Worm (Caenorhabditis elegans): ENCODE data around the gene cdr-3.
A peak's percentile ranks its signal among the peaks of the same experiment; 100 is the strongest.

Gene cdr-3

DNA sequence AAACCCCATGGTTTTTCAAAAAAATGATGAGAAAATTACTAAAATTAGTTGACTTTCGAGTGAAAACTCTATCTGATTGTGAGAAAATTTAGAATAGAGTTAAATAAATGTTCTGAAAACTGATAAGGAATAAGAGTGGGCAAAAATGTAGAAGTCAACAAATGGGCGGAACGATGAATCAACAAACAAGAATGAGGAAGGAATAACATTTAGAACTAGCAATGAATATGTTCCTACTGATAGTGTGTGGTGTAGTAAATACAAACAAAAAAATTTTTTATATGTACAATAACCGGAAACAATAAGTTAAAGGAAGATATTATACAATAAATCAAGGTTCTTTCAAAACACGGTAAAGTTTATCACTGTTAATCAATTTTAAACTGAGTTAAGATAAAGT lies 26.6 kb upstream of the cdr-3 start, which contains the start of gene pals-39:
Gene pals-39 (minus strand): TSS at position 101 of the 400 bp plus-strand sequence.
- TF ChIP-seq fos-1 (tag; optimal IDR thresholded peaks at IDR 0.05), result no peak
- peak; percentile 39 for TF ChIP-seq pha-4 (tag; optimal IDR thresholded peaks at IDR 0.05)
- TF ChIP-seq pqm-1 (tag; optimal IDR thresholded peaks at IDR 0.05), result peak; percentile 30

ce11 chrV:12441420-12441819 lies 24.2 kb upstream of the cdr-3 start, which contains the start of gene pals-37:
pals-37 (minus strand) TSS chrV:12441520.
- TF ChIP-seq mdl-1 (tag; optimal IDR thresholded peaks at IDR 0.05) (no peak), ceh-82 (tag; optimal IDR thresholded peaks at IDR 0.05) (no peak), elt-2 (tag; optimal IDR thresholded peaks at IDR 0.05) (no peak), nhr-25 (tag; optimal IDR thresholded peaks at IDR 0.05) (no peak), jun-1 (tag; optimal IDR thresholded peaks at IDR 0.05) (no peak), mml-1 (tag; optimal IDR thresholded peaks at IDR 0.05) (no peak), R02D3.7 (tag; optimal IDR thresholded peaks at IDR 0.05) (no peak), nhr-11 (tag; optimal IDR thresholded peaks at IDR 0.05) (no peak), tbx-2 (tag; optimal IDR thresholded peaks at IDR 0.05) (no peak), ceh-16 (tag; optimal IDR thresholded peaks at IDR 0.05) (no peak), ceh-9 (tag; optimal IDR thresholded peaks at IDR 0.05) (no peak), aly-2 (tag; optimal IDR thresholded peaks at IDR 0.05) (no peak), lin-15B (tag; optimal IDR thresholded peaks at IDR 0.05) (no peak), fos-1 (tag; optimal IDR thresholded peaks at IDR 0.05) (no peak), eor-1 (tag; optimal IDR thresholded peaks at IDR 0.05) (no peak), lin-39 (tag; optimal IDR thresholded peaks at IDR 0.05) (no peak), nhr-237 (tag; optimal IDR thresholded peaks at IDR 0.05) (no peak), pha-4 (tag; optimal IDR thresholded peaks at IDR 0.05) (no peak), lsy-12 (tag; optimal IDR thresholded peaks at IDR 0.05) (no peak), unc-62 (GFP tag; optimal IDR thresholded peaks at IDR 0.05) (no peak)

ce11 chrV:12433717-12434116 lies 16.5 kb upstream of the cdr-3 start, which contains the start of gene srh-25:
srh-25 (minus strand) TSS chrV:12433817.
- no peak for TF ChIP-seq fos-1 (tag; optimal IDR thresholded peaks at IDR 0.05)

ce11 chrV:12433105-12433504 lies 15.9 kb upstream of the cdr-3 start:
- TF ChIP-seq elt-3 (tag; optimal IDR thresholded peaks at IDR 0.05) (no peak), nhr-237 (tag; optimal IDR thresholded peaks at IDR 0.05) (no peak), snpc-4 (tag; optimal IDR thresholded peaks at IDR 0.05) (no peak), ceh-82 (tag; optimal IDR thresholded peaks at IDR 0.05) (no peak), ceh-9 (tag; optimal IDR thresholded peaks at IDR 0.05) (no peak), ztf-4 (tag; optimal IDR thresholded peaks at IDR 0.05) (no peak), sea-2 (GFP tag; optimal IDR thresholded peaks at IDR 0.05) (no peak), nhr-43 (tag; optimal IDR thresholded peaks at IDR 0.05; ENCODE audit: poor library complexity, severe bottlenecking) (no peak), fkh-10 (GFP tag; optimal IDR thresholded peaks at IDR 0.05) (no peak)

DNA sequence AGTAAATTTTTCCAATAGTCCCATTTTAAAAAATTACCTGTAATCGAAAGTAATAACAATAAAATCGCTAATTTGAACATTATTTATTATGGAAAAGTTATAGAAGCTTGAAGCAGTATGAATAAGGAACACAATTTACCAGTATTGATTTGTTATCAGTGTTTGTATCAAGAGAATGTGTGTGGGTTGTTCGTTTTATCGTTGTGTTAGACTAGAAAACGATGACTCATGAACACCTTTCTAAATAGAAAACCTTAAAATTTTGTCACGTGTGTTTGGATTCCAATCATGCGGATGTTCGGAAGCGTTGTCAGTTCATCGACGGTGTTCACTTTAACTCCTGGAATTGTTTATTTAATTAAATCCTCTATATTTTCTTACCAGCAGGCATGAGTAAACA lies 14.9 kb upstream of the cdr-3 start, which contains the start of gene C54D10.13:
Gene C54D10.13 (minus strand): TSS at position 179 of the 400 bp plus-strand sequence.
- TF ChIP-seq nhr-12 (tag; optimal IDR thresholded peaks at IDR 0.05) (no peak), fkh-2 (tag; optimal IDR thresholded peaks at IDR 0.05) (no peak), lin-39 (tag; optimal IDR thresholded peaks at IDR 0.05) (no peak), elt-2 (tag; optimal IDR thresholded peaks at IDR 0.05) (peak; percentile 48), lin-15B (tag; optimal IDR thresholded peaks at IDR 0.05) (no peak), pqm-1 (tag; optimal IDR thresholded peaks at IDR 0.05) (peak; percentile 62), nhr-11 (tag; optimal IDR thresholded peaks at IDR 0.05) (no peak), fkh-10 (GFP tag; optimal IDR thresholded peaks at IDR 0.05) (no peak)

DNA sequence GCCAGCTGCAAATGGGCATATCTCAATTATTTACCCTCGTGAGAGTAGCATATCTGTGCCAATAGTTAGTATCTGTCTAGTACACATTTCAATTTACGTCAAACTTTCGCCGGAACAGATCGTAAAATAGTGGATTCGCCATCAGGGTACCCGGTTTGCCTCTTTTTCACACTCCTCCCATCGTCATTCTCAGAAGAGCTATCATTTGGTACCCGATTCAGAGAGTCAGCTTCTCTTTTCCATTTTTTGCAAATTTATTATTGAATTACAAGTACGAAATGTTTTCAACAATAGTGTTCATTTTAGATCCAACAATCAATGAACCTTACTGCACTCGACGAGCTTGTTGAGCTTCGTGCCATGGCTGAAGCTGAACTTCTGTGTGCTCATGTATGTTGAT lies 11.9 kb upstream of the cdr-3 start, which contains the start of gene C54D10.5:
Gene C54D10.5 (plus strand): TSS at position 301 of the 400 bp plus-strand sequence.
- TF ChIP-seq elt-1 (tag; optimal IDR thresholded peaks at IDR 0.05) (no peak), lsy-12 (tag; optimal IDR thresholded peaks at IDR 0.05) (no peak), nhr-23 (tag; optimal IDR thresholded peaks at IDR 0.05) (no peak), nfya-1 (tag; optimal IDR thresholded peaks at IDR 0.05; ENCODE audit: insufficient read depth) (no peak), mdl-1 (tag; optimal IDR thresholded peaks at IDR 0.05) (no peak), pqm-1 (tag; optimal IDR thresholded peaks at IDR 0.05) (no peak), R02D3.7 (tag; optimal IDR thresholded peaks at IDR 0.05) (no peak), egl-5 (tag; optimal IDR thresholded peaks at IDR 0.05) (no peak), sea-2 (GFP tag; optimal IDR thresholded peaks at IDR 0.05) (no peak), unc-62 (GFP tag; optimal IDR thresholded peaks at IDR 0.05) (no peak)

Data from whole organism, L3 larva.